Worm (Caenorhabditis elegans) whole organism, L4 larva: Measurements from ENCODE around the gene prmt-9.
A peak's percentile ranks its signal among the peaks of the same experiment; 100 is the strongest.
"Not testable (repeated sequence)": the region's sequence is repeated elsewhere in the genome, so short reads cannot be mapped to it uniquely, and the experiment has no call there.

ENCODE experiments used
- T20F7.1 ChIP-seq: fragments of 200-800 bp; sonication (Bioruptor generic); optimal IDR thresholded peaks from 2 replicates; lab custom pipeline; 2018; ENCODE audit warnings: mild to moderate bottlenecking, missing genetic modification characterization, missing compliant biosample characterization
- Y5F2A.4 ChIP-seq: fragments of 200-800 bp; sonication (Bioruptor generic); optimal IDR thresholded peaks from 2 replicates; lab custom pipeline; 2018; ENCODE audit warnings: mild to moderate bottlenecking, missing genetic modification characterization, missing compliant biosample characterization
- aha-1 ChIP-seq: fragments of 150-350 bp; peaks from one replicate; lab custom pipeline; 2014; ENCODE audit warnings: missing biosample characterization, missing genetic modification characterization
- aly-2 ChIP-seq: sonication (generic microtip); optimal IDR thresholded peaks from 2 replicates; lab custom pipeline; 2018; ENCODE audit warnings: missing biosample characterization, missing genetic modification characterization
- attf-4 ChIP-seq: sonication (generic microtip); optimal IDR thresholded peaks from 3 replicates; lab custom pipeline; 2017; ENCODE audit warnings: missing biosample characterization, missing genetic modification characterization
- ceh-32 ChIP-seq: sonication (generic microtip); optimal IDR thresholded peaks from 2 replicates; lab custom pipeline; 2016; ENCODE audit warnings: mild to moderate bottlenecking, missing genetic modification characterization, missing compliant biosample characterization; ENCODE audit not compliant: poor library complexity
- ceh-82 ChIP-seq: sonication (generic microtip); optimal IDR thresholded peaks from 2 replicates; lab custom pipeline; 2017; ENCODE audit warnings: missing biosample characterization, missing genetic modification characterization
- cey-2 ChIP-seq: sonication (generic microtip); optimal IDR thresholded peaks from 3 replicates; lab custom pipeline; 2017; ENCODE audit warnings: missing genetic modification characterization, mild to moderate bottlenecking, missing compliant biosample characterization, antibody characterized with exemption, borderline replicate concordance; ENCODE audit not compliant: insufficient read depth
- daf-16 ChIP-seq, 3 experiments: sonication (generic microtip); optimal IDR thresholded peaks; 2 replicates each; lab custom pipeline; 2016 to 2017; ENCODE audit warnings: missing genetic modification characterization in 3 of 3, missing genetic modification reagents in 3 of 3, mild to moderate bottlenecking in 2 of 3, missing compliant biosample characterization in 2 of 3, missing biosample characterization in 1 of 3, moderate library complexity in 1 of 3
- daf-19 ChIP-seq: fragments of 200-800 bp; sonication (Bioruptor generic); conservative IDR thresholded peaks from 2 replicates; pipeline ENCODE4 v1.3.6; 2022; ENCODE audit warnings: missing genetic modification characterization, missing compliant biosample characterization
- dmd-6 ChIP-seq: fragments of 200-800 bp; sonication (Bioruptor generic); IDR thresholded peaks from 2 replicates; pipeline ENCODE4 v1.3.6; 2022; ENCODE audit warnings: missing genetic modification reagents, missing genetic modification characterization, missing compliant biosample characterization
- fkh-10 ChIP-seq: fragments of 150-350 bp; optimal IDR thresholded peaks from 2 replicates; lab custom pipeline; 2014; ENCODE audit warnings: missing biosample characterization, missing genetic modification reagents, missing genetic modification characterization
- gei-8 ChIP-seq: fragments of 200-800 bp; sonication (Bioruptor generic); optimal IDR thresholded peaks from 2 replicates; lab custom pipeline; 2018; ENCODE audit warnings: mild to moderate bottlenecking, missing genetic modification characterization, missing compliant biosample characterization
- jun-1 ChIP-seq: fragments of 150-350 bp; optimal IDR thresholded peaks from 2 replicates; lab custom pipeline; 2014; ENCODE audit warnings: missing biosample characterization, missing genetic modification reagents, missing genetic modification characterization
- lin-1 ChIP-seq: fragments of 200-800 bp; sonication (Bioruptor generic); IDR thresholded peaks from 2 replicates; pipeline ENCODE4 v1.3.6; 2022; ENCODE audit warnings: missing genetic modification reagents, missing genetic modification characterization, missing compliant biosample characterization
- lin-15B ChIP-seq: fragments of 150-350 bp; sonication (generic microtip); optimal IDR thresholded peaks from 3 replicates; lab custom pipeline; 2014; ENCODE audit warnings: missing biosample characterization, missing genetic modification characterization
- mdl-1 ChIP-seq, 2 experiments: fragments of 150-350 bp in 1 of 2; sonication (generic microtip) in 1 of 2; optimal IDR thresholded peaks; 2 replicates each; lab custom pipeline; 2014 to 2017; ENCODE audit warnings: missing biosample characterization in 2 of 2, missing genetic modification characterization in 2 of 2
- nhr-237 ChIP-seq: sonication (generic microtip); optimal IDR thresholded peaks from 2 replicates; lab custom pipeline; 2017; ENCODE audit warnings: missing biosample characterization, missing genetic modification characterization
- nhr-6 ChIP-seq: fragments of 150-350 bp; optimal IDR thresholded peaks from 2 replicates; lab custom pipeline; 2014; ENCODE audit warnings: missing biosample characterization, missing genetic modification characterization
- pha-4 ChIP-seq, 2 experiments: fragments of 150-350 bp in 1 of 2; fragments of 200-800 bp in 1 of 2; sonication (Bioruptor generic) in 1 of 2; IDR thresholded peaks in 1 of 2; optimal IDR thresholded peaks in 1 of 2; 2 replicates each; pipeline versions ENCODE4 v1.3.6 to Lab custom; 2014 to 2022; ENCODE audit warnings: missing genetic modification characterization in 2 of 2, missing genetic modification reagents in 2 of 2, missing biosample characterization in 1 of 2, missing compliant biosample characterization in 1 of 2
- saeg-2 ChIP-seq: fragments of 200-800 bp; sonication (Bioruptor generic); IDR thresholded peaks from 2 replicates; pipeline ENCODE4 v1.3.6; 2022; ENCODE audit warnings: missing genetic modification reagents, missing genetic modification characterization, missing compliant biosample characterization
- snpc-4 ChIP-seq: fragments of 150-350 bp; optimal IDR thresholded peaks from 2 replicates; lab custom pipeline; 2014; ENCODE audit warnings: missing biosample characterization, missing genetic modification characterization
- spr-1 ChIP-seq: sonication (generic microtip); optimal IDR thresholded peaks from 2 replicates; lab custom pipeline; 2016; ENCODE audit warnings: mild to moderate bottlenecking, missing genetic modification characterization, missing compliant biosample characterization
- spr-3 ChIP-seq: fragments of 200-800 bp; sonication (Bioruptor generic); optimal IDR thresholded peaks from 2 replicates; lab custom pipeline; 2018; ENCODE audit warnings: mild to moderate bottlenecking, missing genetic modification characterization, missing compliant biosample characterization
- unc-39 ChIP-seq: sonication (generic microtip); optimal IDR thresholded peaks from 2 replicates; lab custom pipeline; 2017; ENCODE audit warnings: missing biosample characterization, missing genetic modification characterization
- unc-62 ChIP-seq, 3 experiments: fragments of 150-350 bp in 1 of 3; sonication (generic microtip); optimal IDR thresholded peaks in 2 of 3; peaks in 1 of 3; 1 replicate in 1 of 3; 2 replicates in 2 of 3; lab custom pipeline; 2014 to 2017; ENCODE audit warnings: missing biosample characterization in 3 of 3, missing genetic modification characterization in 3 of 3, missing genetic modification reagents in 3 of 3, missing genotype in 1 of 3
- vab-7 ChIP-seq: fragments of 200-800 bp; sonication (Bioruptor generic); IDR thresholded peaks from 2 replicates; pipeline ENCODE4 v1.3.6; 2022; ENCODE audit warnings: missing genetic modification reagents, missing genetic modification characterization, missing compliant biosample characterization
- ztf-7 ChIP-seq: fragments of 150-350 bp; optimal IDR thresholded peaks from 2 replicates; lab custom pipeline; 2014; ENCODE audit warnings: missing biosample characterization, missing genetic modification characterization

Gene prmt-9

ce11 chrIV:12689709-12690142 is 5.5 kb upstream of the prmt-9 start (continued):
- no peak for TF ChIP-seq pha-4 (GFP tag; IDR thresholded peaks at IDR 0.05; lab: Robert Waterston, UW)
- TF ChIP-seq pha-4 (tag; optimal IDR thresholded peaks at IDR 0.05; lab: Kevin White, UChicago), result no peak

DNA sequence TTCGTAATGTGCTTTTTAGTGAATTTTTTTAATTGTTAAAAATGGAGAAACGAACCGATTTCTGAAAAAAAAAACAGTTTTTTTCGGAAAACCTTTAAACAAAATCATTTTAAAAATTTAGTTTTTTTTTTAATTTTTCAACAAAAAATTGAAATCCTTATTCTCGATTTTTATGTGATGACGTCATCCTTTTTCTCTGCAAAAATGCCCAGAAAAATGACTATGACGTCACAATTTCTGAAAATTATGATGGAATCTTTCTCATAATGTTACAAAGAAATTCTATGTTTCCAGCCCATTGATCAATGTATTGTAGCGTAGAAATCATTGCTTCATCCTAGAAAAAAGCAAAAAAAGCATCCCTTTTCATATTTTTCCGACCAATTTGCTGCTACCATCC is 5.1 kb upstream of the prmt-9 start:
- no peak for TF ChIP-seq Y5F2A.4 (GFP tag; lab: Kevin White, UChicago)
- no peak for TF ChIP-seq jun-1 (tag; lab: Kevin White, UChicago)
- no peak for TF ChIP-seq spr-3 (GFP tag; lab: Kevin White, UChicago)
- TF ChIP-seq lin-1 (GFP tag; lab: Robert Waterston, UW), result no peak
- TF ChIP-seq vab-7 (GFP tag; lab: Robert Waterston, UW), result no peak
- TF ChIP-seq aly-2 (tag; lab: Kevin White, UChicago), result no peak

DNA sequence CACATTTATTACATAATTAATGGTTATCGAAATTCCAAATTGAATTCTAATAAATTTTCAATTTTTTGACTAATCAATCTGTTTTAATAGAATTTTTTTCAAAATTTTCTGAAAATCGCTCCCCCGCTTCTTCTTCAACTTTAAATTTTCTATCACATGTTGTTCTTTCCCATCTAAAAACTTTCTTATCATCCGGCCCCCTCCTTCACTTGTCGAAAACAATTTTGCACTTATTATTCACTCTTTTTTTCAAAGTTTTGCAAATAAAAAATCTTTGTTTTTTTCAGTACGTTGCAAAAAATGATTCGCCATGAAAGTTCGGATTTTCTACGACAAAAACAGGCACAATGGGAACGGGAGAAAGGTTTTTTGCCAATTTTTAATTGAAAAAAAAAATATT is 4.2 kb upstream of the prmt-9 start, which contains the start of gene T23B5.3:
Gene T23B5.3, plus strand, starts transcription at position 301 of the 400 bp plus-strand sequence.
- TF ChIP-seq fkh-10 (GFP tag; lab: Kevin White, UChicago) (no peak), cey-2 (tag; lab: Kevin White, UChicago) (no peak), daf-16 (GFP tag; optimal IDR thresholded peaks at IDR 0.05; lab: Kevin White, UChicago) (no peak), daf-16 (tag; optimal IDR thresholded peaks at IDR 0.05; lab: Kevin White, UChicago) (peak; percentile 46)

DNA sequence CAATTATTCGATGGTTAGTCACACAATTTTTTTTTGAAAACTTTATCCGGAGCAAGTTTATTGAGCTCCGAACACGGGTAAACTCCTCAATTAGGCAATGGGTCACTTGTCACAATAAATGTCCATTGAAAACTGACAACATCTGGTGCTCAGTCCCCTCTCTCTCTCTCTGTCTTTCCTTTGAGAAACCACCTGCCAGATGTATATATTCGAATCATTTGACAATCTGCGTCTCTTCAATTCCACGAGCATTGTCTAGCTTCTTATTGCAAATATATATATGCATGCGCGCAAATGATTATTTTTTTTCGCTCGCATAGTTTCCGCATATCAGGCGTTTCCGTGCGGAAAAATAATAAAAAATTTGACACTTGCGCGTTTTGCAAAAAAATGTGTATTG is 1.6 kb upstream of the prmt-9 start:
- no peak for TF ChIP-seq saeg-2 (GFP tag; lab: Robert Waterston, UW)
- no peak for TF ChIP-seq dmd-6
- TF ChIP-seq ceh-82, result no peak
- no peak for TF ChIP-seq daf-16 (GFP tag; optimal IDR thresholded peaks at IDR 0.05; lab: Kevin White, UChicago)
- no peak for TF ChIP-seq daf-16 (tag; optimal IDR thresholded peaks at IDR 0.05; lab: Kevin White, UChicago)

ce11 chrIV:12684826-12685594 is 832 bp upstream of the prmt-9 start:
- TF ChIP-seq aha-1 (peak; percentile 16), unc-62 (GFP tag; optimal IDR thresholded peaks at IDR 0.05 in 1 of 2; lab: Kevin White, UChicago) (peak in 1 of 2 experiments; percentile 11), unc-62 (tag; optimal IDR thresholded peaks at IDR 0.05; lab: Kevin White, UChicago) (no peak), daf-19 (GFP tag; lab: Robert Waterston, UW) (no peak), spr-1 (no peak), T20F7.1 (GFP tag; lab: Kevin White, UChicago) (no peak), nhr-6 (tag; lab: Kevin White, UChicago) (no peak), ceh-32 (tag; lab: Kevin White, UChicago) (no peak)

DNA sequence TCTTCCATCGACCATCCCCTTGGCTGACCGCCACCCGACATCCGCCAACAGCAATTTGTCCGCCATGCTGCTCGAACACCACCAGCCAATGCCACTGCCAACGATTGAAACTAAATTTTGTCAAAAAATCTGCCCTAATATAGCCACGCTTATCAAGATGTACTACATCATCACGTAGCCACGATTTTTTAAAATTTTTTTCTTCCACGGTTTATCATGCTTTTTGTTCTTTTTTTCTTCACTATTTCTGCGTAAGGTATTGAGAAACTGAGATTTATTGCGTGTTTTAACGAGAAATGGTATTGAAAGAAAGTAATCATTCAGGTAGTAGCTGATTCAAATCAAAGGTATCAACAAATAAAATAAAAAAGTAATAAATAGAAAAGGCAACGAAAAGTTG is 7.0 kb downstream of the prmt-9 start, which contains the start of gene T23B5.6:
Gene T23B5.6, minus strand, starts transcription at position 101 of the 400 bp plus-strand sequence.
- TF ChIP-seq attf-4, unc-39, lin-15B: not testable (repeated sequence)

ce11 chrIV:12674700-12675099 is 9.5 kb downstream of the prmt-9 start, which contains the start of gene T23B5.4:
TSS of gene T23B5.4 (plus strand) at chrIV:12675000.
- TF ChIP-seq mdl-1 (tag; optimal IDR thresholded peaks at IDR 0.05; lab: Kevin White, UChicago) (no peak), nhr-237 (tag; lab: Kevin White, UChicago) (no peak), ztf-7 (tag; lab: Kevin White, UChicago) (no peak), Y5F2A.4 (GFP tag; lab: Kevin White, UChicago) (no peak), snpc-4 (tag; lab: Kevin White, UChicago) (no peak), gei-8 (GFP tag; lab: Kevin White, UChicago) (no peak)
